Worm (Caenorhabditis elegans): ENCODE data around the gene H10D18.1.
A peak's percentile ranks its signal among the peaks of the same experiment; 100 is the strongest.

The H10D18.1 gene

DNA sequence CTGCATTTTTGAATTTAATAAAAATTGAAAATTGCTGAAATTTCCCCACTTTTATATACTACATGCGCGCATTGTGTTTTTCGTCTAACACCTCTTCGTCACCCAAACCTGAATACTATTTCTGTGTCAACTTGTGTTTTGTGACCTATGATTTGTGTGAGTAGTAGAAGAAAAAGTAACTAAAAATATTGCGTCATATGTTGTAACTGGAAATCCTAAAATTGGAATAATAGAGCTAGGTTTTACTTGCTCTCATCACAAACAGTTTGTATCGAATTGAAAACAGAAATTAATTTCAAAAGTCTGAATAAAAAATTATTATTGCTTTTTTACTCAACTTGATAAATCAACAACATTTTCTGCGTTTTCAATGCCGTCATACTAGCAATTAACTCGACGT lies 9.5 kb upstream of the H10D18.1 start, which contains the start of gene R08F11.4:
Gene R08F11.4 (minus strand): TSS at position 29 of the 400 bp plus-strand sequence.
- TF ChIP-seq aha-1 (tag) = peak; percentile 71
- TF ChIP-seq dve-1 (tag; optimal IDR thresholded peaks at IDR 0.05; ENCODE audit: insufficient read depth) = no peak
- peak; percentile 81 for TF ChIP-seq nhr-28 (tag; optimal IDR thresholded peaks at IDR 0.05)
- TF ChIP-seq D1046.2 (GFP tag; IDR thresholded peaks at IDR 0.05) = no peak
- TF ChIP-seq dpl-1 (GFP tag; optimal IDR thresholded peaks at IDR 0.05) = no peak
- TF ChIP-seq spr-1 (tag; optimal IDR thresholded peaks at IDR 0.05) = no peak
- TF ChIP-seq pqm-1 (tag; optimal IDR thresholded peaks at IDR 0.05) = peak; percentile 48
- TF ChIP-seq ceh-44 (GFP tag; IDR thresholded peaks at IDR 0.05) = no peak
- peak in 1 of 2 experiments; percentile 54 for TF ChIP-seq unc-62 (GFP tag; optimal IDR thresholded peaks at IDR 0.05 in 1 of 2)
- no peak for TF ChIP-seq unc-62 (tag; optimal IDR thresholded peaks at IDR 0.05)
- no peak for TF ChIP-seq mep-1 (tag; optimal IDR thresholded peaks at IDR 0.05)
- peak; percentile 95 for TF ChIP-seq ztf-7 (tag; optimal IDR thresholded peaks at IDR 0.05)

DNA sequence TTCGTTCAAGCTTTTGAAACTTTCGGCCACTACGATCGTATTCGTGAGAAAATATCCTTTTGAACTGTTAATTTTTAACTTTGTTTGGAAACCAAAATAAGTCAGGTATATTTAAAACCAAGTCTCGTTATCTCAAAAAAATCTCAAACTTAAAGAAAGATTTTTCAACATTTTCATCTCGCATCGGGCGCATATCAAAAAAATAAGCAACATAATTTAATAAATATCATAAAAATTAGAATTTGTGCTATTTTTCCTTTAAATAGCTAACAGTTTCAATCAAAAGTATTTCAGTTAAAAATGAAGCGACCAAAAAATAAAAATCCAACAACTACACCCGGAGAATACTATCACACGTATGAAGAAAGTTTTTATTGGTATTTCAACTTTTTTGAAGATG lies 9.1 kb upstream of the H10D18.1 start, which contains the start of gene srw-7:
Gene srw-7 (plus strand): TSS at position 301 of the 400 bp plus-strand sequence.
- TF ChIP-seq nhr-25 (tag; optimal IDR thresholded peaks at IDR 0.05; ENCODE audit: borderline replicate concordance, insufficient read depth) (no peak), lin-15B (tag; optimal IDR thresholded peaks at IDR 0.05) (no peak), dve-1 (tag; optimal IDR thresholded peaks at IDR 0.05; ENCODE audit: insufficient read depth) (no peak), rbr-2 (tag; optimal IDR thresholded peaks at IDR 0.05) (no peak), dpl-1 (GFP tag; optimal IDR thresholded peaks at IDR 0.05) (no peak), ceh-82 (tag; optimal IDR thresholded peaks at IDR 0.05) (no peak), unc-62 (GFP tag; optimal IDR thresholded peaks at IDR 0.05 in 1 of 2) (no peak), unc-62 (tag; optimal IDR thresholded peaks at IDR 0.05) (no peak), R02D3.7 (tag; optimal IDR thresholded peaks at IDR 0.05) (no peak), hif-1 (tag; optimal IDR thresholded peaks at IDR 0.05) (no peak), Y75B8A.6 (GFP tag; IDR thresholded peaks at IDR 0.05) (no peak), pqm-1 (tag; optimal IDR thresholded peaks at IDR 0.05) (no peak), cey-2 (tag; optimal IDR thresholded peaks at IDR 0.05; ENCODE audit: borderline replicate concordance, insufficient read depth) (no peak), zfp-2 (tag; optimal IDR thresholded peaks at IDR 0.05) (no peak), egl-27 (tag; optimal IDR thresholded peaks at IDR 0.05) (no peak), F49E8.2 (tag; optimal IDR thresholded peaks at IDR 0.05; ENCODE audit: borderline replicate concordance) (no peak)

- TF ChIP-seq spr-3 (GFP tag; optimal IDR thresholded peaks at IDR 0.05) (no peak), snpc-4 (tag; optimal IDR thresholded peaks at IDR 0.05) (no peak), tra-1 (GFP tag; IDR thresholded peaks at IDR 0.05) (no peak), daf-8 (GFP tag; IDR thresholded peaks at IDR 0.05) (no peak), fos-1 (tag; optimal IDR thresholded peaks at IDR 0.05) (no peak), vab-7 (GFP tag; IDR thresholded peaks at IDR 0.05) (no peak), lin-13 (GFP tag; optimal IDR thresholded peaks at IDR 0.05) (no peak), Y5F2A.4 (GFP tag; optimal IDR thresholded peaks at IDR 0.05) (no peak), lim-7 (GFP tag; IDR thresholded peaks at IDR 0.05) (no peak), aha-1 (tag) (no peak), spr-1 (tag; optimal IDR thresholded peaks at IDR 0.05) (no peak), nhr-76 (tag; optimal IDR thresholded peaks at IDR 0.05) (no peak), nhr-111 (GFP tag; optimal IDR thresholded peaks at IDR 0.05) (no peak), egl-27 (tag; optimal IDR thresholded peaks at IDR 0.05) (no peak), Y105C5A.15 (GFP tag; IDR thresholded peaks at IDR 0.05) (no peak)
Measured at ce11 chrV:3807846-3808245, 7.2 kb upstream of the H10D18.1 start.

DNA sequence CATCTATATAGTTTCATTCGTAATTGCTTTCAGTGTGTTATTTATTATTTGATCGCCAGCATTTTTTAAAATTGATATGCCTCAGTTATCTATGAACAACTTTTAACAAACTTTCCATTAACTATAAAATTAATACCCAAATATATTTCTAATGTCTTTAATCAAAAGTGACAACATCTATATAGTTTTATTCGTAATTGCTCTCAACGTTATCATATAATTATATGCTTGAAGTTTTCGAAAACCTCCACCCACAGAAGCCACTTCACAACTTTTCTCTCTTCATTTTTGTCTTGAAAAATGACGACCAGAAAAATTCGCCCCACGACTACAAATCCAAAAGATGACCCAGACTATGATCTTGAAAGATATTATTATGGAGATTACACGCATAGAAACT lies 6.7 kb upstream of the H10D18.1 start, which contains the start of gene srw-6:
Gene srw-6 (plus strand): TSS at position 301 of the 400 bp plus-strand sequence.
- TF ChIP-seq ces-1 (GFP tag; optimal IDR thresholded peaks at IDR 0.05) (no peak), Y48G9A.11 (GFP tag; IDR thresholded peaks at IDR 0.05) (no peak), Y5F2A.4 (GFP tag; optimal IDR thresholded peaks at IDR 0.05) (no peak), cey-2 (tag; optimal IDR thresholded peaks at IDR 0.05; ENCODE audit: borderline replicate concordance, insufficient read depth) (no peak), saeg-2 (GFP tag; IDR thresholded peaks at IDR 0.05) (no peak), madf-9 (GFP tag; conservative IDR thresholded peaks at IDR 0.05) (no peak), ceh-20 (GFP tag; IDR thresholded peaks at IDR 0.05) (no peak), ama-1 (optimal IDR thresholded peaks at IDR 0.05) (no peak), ztf-11 (tag; optimal IDR thresholded peaks at IDR 0.05) (no peak), fos-1 (tag; optimal IDR thresholded peaks at IDR 0.05) (no peak), mxl-3 (GFP tag; optimal IDR thresholded peaks at IDR 0.05) (no peak), T20F7.1 (GFP tag; optimal IDR thresholded peaks at IDR 0.05) (no peak), Y105C5A.15 (GFP tag; IDR thresholded peaks at IDR 0.05) (no peak), lin-38 (GFP tag; IDR thresholded peaks at IDR 0.05) (no peak), skn-1 (tag; optimal IDR thresholded peaks at IDR 0.05) (no peak), dpl-1 (GFP tag; optimal IDR thresholded peaks at IDR 0.05) (no peak), daf-12 (tag; optimal IDR thresholded peaks at IDR 0.05) (no peak), mep-1 (tag; optimal IDR thresholded peaks at IDR 0.05) (no peak)

Measured in whole organism, L4 larva.